Worm (Caenorhabditis elegans) whole organism, L4/young adult: ENCODE measurements around the gene C50F4.1.

Experiments used
- W03F9.2 ChIP-seq: fragments of 150-350 bp; optimal IDR thresholded peaks from 2 replicates; lab custom pipeline; 2014; ENCODE audit warnings: missing biosample characterization, missing genetic modification characterization
- dao-5 ChIP-seq: sonication (generic microtip); optimal IDR thresholded peaks from 2 replicates; lab custom pipeline; 2016; ENCODE audit warnings: missing genotype, missing genetic modification characterization, moderate library complexity, missing compliant biosample characterization
- him-1 ChIP-seq: sonication (generic microtip); optimal IDR thresholded peaks from 2 replicates; lab custom pipeline; 2016; ENCODE audit warnings: missing genotype, missing genetic modification reagents, missing genetic modification characterization, missing compliant biosample characterization

The C50F4.1 gene

ce11 chrV:9526470-9526869 lies at the start of gene C50F4.1:
TSS of gene C50F4.1 (plus strand) at chrV:9526793.
- TF ChIP-seq W03F9.2 (tag; lab: Kevin White, UChicago) (no peak), dao-5 (no peak), him-1 (no peak)

- TF ChIP-seq W03F9.2 (tag; lab: Kevin White, UChicago) (no peak), him-1 (no peak), dao-5 (no peak)
These were observed 48.7 kb upstream of the C50F4.1 start, which contains the start of gene nas-3 for ce11 chrV:9477863-9478262. TSS of gene nas-3 (plus strand) at chrV:9478163.

ce11 chrV:9480566-9480965 lies 46.0 kb upstream of the C50F4.1 start, which contains the start of gene K06A4.6:
TSS of gene K06A4.6 (minus strand) at chrV:9480666.
- TF ChIP-seq dao-5 (no peak), him-1 (no peak), W03F9.2 (tag; lab: Kevin White, UChicago) (no peak)

- TF ChIP-seq W03F9.2 (tag; lab: Kevin White, UChicago) = no peak
- no peak for TF ChIP-seq him-1
These were observed 42.8 kb upstream of the C50F4.1 start, which contains the start of gene K06A4.2 for ce11 chrV:9483738-9484256. TSS of gene K06A4.2 (plus strand) at chrV:9484206.

ce11 chrV:9485508-9485907 lies 41.1 kb upstream of the C50F4.1 start:
- TF ChIP-seq W03F9.2 (tag; lab: Kevin White, UChicago) = no peak
- no peak for TF ChIP-seq dao-5
- TF ChIP-seq him-1 = no peak

ce11 chrV:9489411-9489810 lies 37.2 kb upstream of the C50F4.1 start, which contains the start of gene K06A4.10:
TSS of gene K06A4.10 (minus strand) at chrV:9489800.
- no peak for TF ChIP-seq dao-5
- TF ChIP-seq him-1 = no peak
- no peak for TF ChIP-seq W03F9.2 (tag; lab: Kevin White, UChicago)

- no peak for TF ChIP-seq dao-5
These were observed 35.0 kb upstream of the C50F4.1 start, which contains the start of gene K06A4.7 for ce11 chrV:9491440-9492160. TSS of gene K06A4.7 (minus strand) at chrV:9491490.

ce11 chrV:9492460-9492859 lies 34.1 kb upstream of the C50F4.1 start:
- TF ChIP-seq W03F9.2 (tag; lab: Kevin White, UChicago) = no peak
- no peak for TF ChIP-seq dao-5
- no peak for TF ChIP-seq him-1

ce11 chrV:9496742-9497141 lies 29.9 kb upstream of the C50F4.1 start, which contains the start of gene gsnl-1:
TSS of gene gsnl-1 (plus strand) at chrV:9497042.
- no peak for TF ChIP-seq him-1
- no peak for TF ChIP-seq W03F9.2 (tag; lab: Kevin White, UChicago)

ce11 chrV:9499295-9499694 lies 27.3 kb upstream of the C50F4.1 start:
- TF ChIP-seq him-1 = no peak
- no peak for TF ChIP-seq W03F9.2 (tag; lab: Kevin White, UChicago)
- no peak for TF ChIP-seq dao-5

ce11 chrV:9500826-9501451 lies 25.7 kb upstream of the C50F4.1 start, which contains the start of gene swt-5:
TSS of gene swt-5 (plus strand) at chrV:9501401.
- TF ChIP-seq him-1 (no peak), W03F9.2 (tag; lab: Kevin White, UChicago) (no peak), dao-5 (no peak)

- TF ChIP-seq him-1 = peak; percentile 47
- TF ChIP-seq dao-5 = peak; percentile 55
- TF ChIP-seq W03F9.2 (tag; lab: Kevin White, UChicago) = peak; percentile 14
These were observed 23.3 kb upstream of the C50F4.1 start for ce11 chrV:9503152-9503817.

ce11 chrV:9504474-9504960 lies 22.1 kb upstream of the C50F4.1 start, which contains the start of gene haao-1:
TSS of gene haao-1 (plus strand) at chrV:9504910.
- no peak for TF ChIP-seq W03F9.2 (tag; lab: Kevin White, UChicago)
- no peak for TF ChIP-seq him-1
- TF ChIP-seq dao-5 = no peak

ce11 chrV:9506931-9507330 lies 19.7 kb upstream of the C50F4.1 start:
- TF ChIP-seq dao-5 (no peak), him-1 (no peak)
